Worm (Caenorhabditis elegans) whole organism, mixed stage, embryonic: Measurements from ENCODE around the gene sdz-11.

Experiments used
- ceh-39 ChIP-seq: fragments of 150-350 bp; optimal IDR thresholded peaks from 2 replicates; lab custom pipeline; 2014; ENCODE audit warnings: missing biosample characterization, missing genetic modification characterization
- elt-3 ChIP-seq: fragments of 150-350 bp; optimal IDR thresholded peaks from 2 replicates; lab custom pipeline; 2014; ENCODE audit warnings: missing biosample characterization, missing genetic modification characterization
- lsy-2 ChIP-seq: fragments of 150-350 bp; optimal IDR thresholded peaks from 2 replicates; lab custom pipeline; 2014; ENCODE audit warnings: missing biosample characterization, missing genetic modification characterization
- mep-1 ChIP-seq: fragments of 150-350 bp; optimal IDR thresholded peaks from 2 replicates; lab custom pipeline; 2017; ENCODE audit warnings: missing biosample characterization, missing genetic modification reagents, missing genetic modification characterization, inconsistent platforms
- nhr-76 ChIP-seq: sonication (generic microtip); optimal IDR thresholded peaks from 2 replicates; lab custom pipeline; 2017; ENCODE audit warnings: missing biosample characterization, missing genetic modification characterization
- snpc-4 ChIP-seq: fragments of 150-350 bp; optimal IDR thresholded peaks from 2 replicates; lab custom pipeline; 2014; ENCODE audit warnings: missing biosample characterization, missing genetic modification characterization
- ztf-11 ChIP-seq: fragments of 150-350 bp; optimal IDR thresholded peaks from 2 replicates; lab custom pipeline; 2014; ENCODE audit warnings: missing biosample characterization, missing genetic modification characterization

- TF ChIP-seq ztf-11 (no peak), nhr-76 (tag; lab: Kevin White, UChicago) (no peak), mep-1 (no peak), snpc-4 (tag; lab: Kevin White, UChicago) (no peak), ceh-39 (tag; lab: Kevin White, UChicago) (no peak), elt-3 (tag; lab: Kevin White, UChicago) (no peak), lsy-2 (tag; lab: Kevin White, UChicago) (no peak)
Observed at ce11 chrII:3714595-3714994, 37.5 kb downstream of the sdz-11 start, which contains the start of gene srh-100.
